Worm (Caenorhabditis elegans) whole organism, mixed stage, embryonic: ENCODE data around the gene rin-1.

ENCODE experiments used
- M03D4.4 ChIP-seq: sonication (generic microtip); optimal IDR thresholded peaks from 2 replicates; lab custom pipeline; 2017; ENCODE audit warnings: mild to moderate bottlenecking, missing genetic modification characterization, missing compliant biosample characterization
- bed-3 ChIP-seq: fragments of 200-800 bp; sonication (Bioruptor generic); optimal IDR thresholded peaks from 3 replicates; lab custom pipeline; 2018; ENCODE audit warnings: mild to moderate bottlenecking, missing genetic modification characterization, moderate library complexity, missing compliant biosample characterization
- blmp-1 ChIP-seq: fragments of 150-350 bp; optimal IDR thresholded peaks from 2 replicates; lab custom pipeline; 2014; ENCODE audit warnings: missing biosample characterization, missing genetic modification characterization
- ceh-39 ChIP-seq: fragments of 150-350 bp; optimal IDR thresholded peaks from 2 replicates; lab custom pipeline; 2014; ENCODE audit warnings: missing biosample characterization, missing genetic modification characterization
- ceh-43 ChIP-seq: fragments of 200-800 bp; sonication (Bioruptor generic); optimal IDR thresholded peaks from 2 replicates; lab custom pipeline; 2018; ENCODE audit warnings: mild to moderate bottlenecking, missing genetic modification characterization, moderate library complexity, missing compliant biosample characterization
- ceh-83 ChIP-seq: fragments of 200-800 bp; sonication (Bioruptor generic); optimal IDR thresholded peaks from 2 replicates; lab custom pipeline; 2018; ENCODE audit warnings: mild to moderate bottlenecking, missing genetic modification characterization, missing compliant biosample characterization
- ces-1 ChIP-seq: fragments of 150-350 bp; optimal IDR thresholded peaks from 2 replicates; lab custom pipeline; 2014; ENCODE audit warnings: missing biosample characterization, missing genetic modification reagents, missing genetic modification characterization
- cnd-1 ChIP-seq: fragments of 200-800 bp; sonication (Bioruptor generic); optimal IDR thresholded peaks from 2 replicates; lab custom pipeline; 2018; ENCODE audit warnings: mild to moderate bottlenecking, missing genetic modification characterization, missing compliant biosample characterization
- drap-1 ChIP-seq: fragments of 200-800 bp; sonication (Bioruptor generic); optimal IDR thresholded peaks from 3 replicates; lab custom pipeline; 2018; ENCODE audit warnings: mild to moderate bottlenecking, missing genetic modification characterization, missing compliant biosample characterization
- elt-1 ChIP-seq: sonication (generic microtip); optimal IDR thresholded peaks from 2 replicates; lab custom pipeline; 2017; ENCODE audit warnings: missing genetic modification characterization, mild to moderate bottlenecking, missing compliant biosample characterization, antibody characterized with exemption, moderate library complexity, borderline replicate concordance; ENCODE audit not compliant: insufficient read depth
- elt-3 ChIP-seq: fragments of 150-350 bp; optimal IDR thresholded peaks from 2 replicates; lab custom pipeline; 2014; ENCODE audit warnings: missing biosample characterization, missing genetic modification characterization
- flh-1 ChIP-seq: fragments of 200-800 bp; sonication (Bioruptor generic); optimal IDR thresholded peaks from 2 replicates; lab custom pipeline; 2018; ENCODE audit warnings: mild to moderate bottlenecking, missing genetic modification characterization, moderate library complexity, missing compliant biosample characterization
- ham-2 ChIP-seq: fragments of 200-800 bp; sonication (Bioruptor generic); optimal IDR thresholded peaks from 2 replicates; lab custom pipeline; 2018; ENCODE audit warnings: mild to moderate bottlenecking, missing genetic modification characterization, missing compliant biosample characterization
- hlh-1 ChIP-seq: fragments of 150-350 bp; optimal IDR thresholded peaks from 2 replicates; lab custom pipeline; 2014; ENCODE audit warnings: missing biosample characterization, missing genetic modification reagents, missing genetic modification characterization
- lin-13 ChIP-seq: fragments of 150-350 bp; optimal IDR thresholded peaks from 2 replicates; lab custom pipeline; 2014; ENCODE audit warnings: missing biosample characterization, missing genetic modification characterization
- lin-32 ChIP-seq: fragments of 200-800 bp; sonication (Bioruptor generic); optimal IDR thresholded peaks from 2 replicates; lab custom pipeline; 2018; ENCODE audit warnings: mild to moderate bottlenecking, missing genetic modification characterization, missing compliant biosample characterization
- lsy-2 ChIP-seq: fragments of 150-350 bp; optimal IDR thresholded peaks from 2 replicates; lab custom pipeline; 2014; ENCODE audit warnings: missing biosample characterization, missing genetic modification characterization
- mab-5 ChIP-seq: fragments of 150-350 bp; optimal IDR thresholded peaks from 2 replicates; lab custom pipeline; 2014; ENCODE audit warnings: missing biosample characterization, missing genetic modification characterization
- mep-1 ChIP-seq: fragments of 150-350 bp; optimal IDR thresholded peaks from 2 replicates; lab custom pipeline; 2017; ENCODE audit warnings: missing biosample characterization, missing genetic modification reagents, missing genetic modification characterization, inconsistent platforms
- mls-2 ChIP-seq: sonication (generic microtip); optimal IDR thresholded peaks from 2 replicates; lab custom pipeline; 2016; ENCODE audit warnings: mild to moderate bottlenecking, missing genetic modification characterization, moderate library complexity, missing compliant biosample characterization
- nhr-12 ChIP-seq: fragments of 150-350 bp; optimal IDR thresholded peaks from 2 replicates; lab custom pipeline; 2014; ENCODE audit warnings: missing biosample characterization, missing genetic modification characterization
- nhr-2 ChIP-seq: fragments of 150-350 bp; optimal IDR thresholded peaks from 2 replicates; lab custom pipeline; 2014; ENCODE audit warnings: missing biosample characterization, missing genetic modification characterization
- nhr-237 ChIP-seq: fragments of 150-350 bp; optimal IDR thresholded peaks from 2 replicates; lab custom pipeline; 2014; ENCODE audit warnings: missing biosample characterization, missing genetic modification characterization
- nhr-28 ChIP-seq: fragments of 150-350 bp; optimal IDR thresholded peaks from 2 replicates; lab custom pipeline; 2014; ENCODE audit warnings: missing biosample characterization, missing genetic modification characterization
- nhr-76 ChIP-seq: sonication (generic microtip); optimal IDR thresholded peaks from 2 replicates; lab custom pipeline; 2017; ENCODE audit warnings: missing biosample characterization, missing genetic modification characterization
- pha-4 ChIP-seq: fragments of 150-350 bp; optimal IDR thresholded peaks from 2 replicates; lab custom pipeline; 2018; ENCODE audit warnings: missing biosample characterization, missing genetic modification reagents, missing genetic modification characterization
- sem-2 ChIP-seq: fragments of 200-800 bp; sonication (Bioruptor generic); optimal IDR thresholded peaks from 2 replicates; lab custom pipeline; 2018; ENCODE audit warnings: mild to moderate bottlenecking, missing genetic modification characterization, missing compliant biosample characterization
- snpc-4 ChIP-seq: fragments of 150-350 bp; optimal IDR thresholded peaks from 2 replicates; lab custom pipeline; 2014; ENCODE audit warnings: missing biosample characterization, missing genetic modification characterization
- sptf-1 ChIP-seq: sonication (generic microtip); optimal IDR thresholded peaks from 2 replicates; lab custom pipeline; 2017; ENCODE audit warnings: mild to moderate bottlenecking, missing genetic modification characterization, moderate library complexity, missing compliant biosample characterization
- tbx-8 ChIP-seq: fragments of 200-800 bp; sonication (Bioruptor generic); optimal IDR thresholded peaks from 2 replicates; lab custom pipeline; 2018; ENCODE audit warnings: mild to moderate bottlenecking, missing genetic modification characterization, moderate library complexity, missing compliant biosample characterization
- unc-120 ChIP-seq: sonication (generic microtip); optimal IDR thresholded peaks from 2 replicates; lab custom pipeline; 2017; ENCODE audit warnings: missing genetic modification characterization, missing compliant biosample characterization; ENCODE audit not compliant: poor library complexity, severe bottlenecking
- unc-39 ChIP-seq: fragments of 150-350 bp; optimal IDR thresholded peaks from 2 replicates; lab custom pipeline; 2014; ENCODE audit warnings: missing biosample characterization, missing genetic modification characterization
- unc-62 ChIP-seq: fragments of 150-350 bp; optimal IDR thresholded peaks from 2 replicates; lab custom pipeline; 2014; ENCODE audit warnings: missing biosample characterization, missing genetic modification reagents, missing genetic modification characterization
- zip-8 ChIP-seq: fragments of 150-350 bp; optimal IDR thresholded peaks from 2 replicates; lab custom pipeline; 2014; ENCODE audit warnings: missing biosample characterization, missing genetic modification characterization
- ztf-11 ChIP-seq: fragments of 150-350 bp; optimal IDR thresholded peaks from 2 replicates; lab custom pipeline; 2014; ENCODE audit warnings: missing biosample characterization, missing genetic modification characterization

The rin-1 gene

ce11 chrV:14821553-14821952, 6.2 kb upstream of the rin-1 start, which contains the start of gene W06A7.2:
Gene W06A7.2 (plus strand): TSS chrV:14821853.
- TF ChIP-seq blmp-1 (tag; lab: Kevin White, UChicago) (no peak), nhr-76 (tag; lab: Kevin White, UChicago) (no peak), nhr-12 (tag; lab: Kevin White, UChicago) (no peak), ceh-39 (no peak), flh-1 (GFP tag; lab: Kevin White, UChicago) (no peak), unc-39 (no peak), elt-3 (tag; lab: Kevin White, UChicago) (no peak), ceh-83 (no peak), unc-62 (GFP tag; lab: Kevin White, UChicago) (no peak), sptf-1 (tag; lab: Kevin White, UChicago) (no peak), lin-32 (GFP tag; lab: Kevin White, UChicago) (no peak), ces-1 (GFP tag; lab: Kevin White, UChicago) (no peak), nhr-237 (no peak), lin-13 (tag; lab: Kevin White, UChicago) (no peak), mab-5 (tag; lab: Kevin White, UChicago) (no peak), cnd-1 (tag; lab: Kevin White, UChicago) (no peak), tbx-8 (no peak), mls-2 (tag; lab: Kevin White, UChicago) (no peak), pha-4 (tag; lab: Kevin White, UChicago) (no peak)

DNA sequence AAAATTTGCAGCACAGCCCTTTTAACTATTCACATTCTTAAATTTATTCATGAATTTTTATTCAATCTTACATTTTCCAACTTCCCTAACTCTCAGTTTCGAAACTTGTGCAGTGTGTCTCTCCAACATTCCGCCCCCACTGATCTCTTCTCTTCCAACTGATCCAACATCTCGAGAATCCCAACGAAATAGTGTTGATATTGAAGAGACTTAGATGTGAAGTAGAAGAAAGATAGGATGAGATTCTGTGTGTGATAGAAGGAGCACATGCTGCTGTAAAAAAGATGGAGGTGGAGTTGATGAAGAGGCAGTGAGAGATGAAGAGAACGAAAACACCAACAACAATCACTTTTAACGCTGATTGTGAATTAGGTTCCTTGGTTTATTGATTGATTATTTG, 4.9 kb upstream of the rin-1 start:
- TF ChIP-seq nhr-12 (tag; lab: Kevin White, UChicago) (no peak), hlh-1 (tag; lab: Kevin White, UChicago) (peak; percentile 71), mep-1 (tag; lab: Kevin White, UChicago) (no peak), lin-32 (GFP tag; lab: Kevin White, UChicago) (no peak), nhr-237 (no peak), cnd-1 (tag; lab: Kevin White, UChicago) (no peak), mls-2 (tag; lab: Kevin White, UChicago) (no peak), ces-1 (GFP tag; lab: Kevin White, UChicago) (no peak), pha-4 (tag; lab: Kevin White, UChicago) (no peak), nhr-28 (tag; lab: Kevin White, UChicago) (no peak), unc-120 (tag; lab: Kevin White, UChicago) (peak; percentile 32), elt-1 (tag; lab: Kevin White, UChicago) (no peak), ceh-43 (GFP tag; lab: Kevin White, UChicago) (no peak), lin-13 (tag; lab: Kevin White, UChicago) (no peak), lsy-2 (tag; lab: Kevin White, UChicago) (no peak), ceh-39 (no peak), snpc-4 (tag; lab: Kevin White, UChicago) (no peak), tbx-8 (no peak), nhr-2 (no peak), nhr-76 (tag; lab: Kevin White, UChicago) (no peak), bed-3 (GFP tag; lab: Kevin White, UChicago) (no peak), mab-5 (tag; lab: Kevin White, UChicago) (no peak), blmp-1 (tag; lab: Kevin White, UChicago) (no peak), M03D4.4 (no peak), ztf-11 (tag; lab: Kevin White, UChicago) (no peak), elt-3 (tag; lab: Kevin White, UChicago) (no peak), unc-62 (GFP tag; lab: Kevin White, UChicago) (peak; percentile 13)

- TF ChIP-seq lsy-2 (tag; lab: Kevin White, UChicago) (peak; percentile 85), ces-1 (GFP tag; lab: Kevin White, UChicago) (no peak)
Observed at ce11 chrV:14813566-14813965, 1.8 kb downstream of the rin-1 start.

DNA sequence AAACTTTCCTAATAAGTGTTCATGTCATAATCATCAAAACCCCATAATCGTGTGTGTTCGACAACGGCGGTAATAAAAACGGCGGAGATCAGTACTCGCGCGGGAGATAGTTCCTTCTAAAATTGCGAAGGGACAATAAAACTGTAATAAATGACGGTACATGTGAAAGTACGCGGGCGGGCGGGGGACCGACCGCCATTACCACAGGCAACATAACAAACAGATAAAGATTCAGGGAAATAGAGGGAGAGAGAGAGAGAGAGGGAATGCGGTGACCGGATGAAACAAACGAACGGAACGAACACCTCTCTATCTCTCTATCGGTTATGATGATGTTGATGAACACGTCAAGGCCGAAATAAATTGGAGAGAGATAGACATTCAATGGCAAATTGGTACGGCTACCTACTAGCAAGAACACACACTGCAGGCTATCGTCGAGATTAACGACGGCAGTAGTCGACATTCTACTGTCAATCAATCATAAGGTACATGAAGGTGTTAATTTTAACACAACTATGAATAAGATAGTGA, 9.1 kb downstream of the rin-1 start:
- no peak for TF ChIP-seq lsy-2 (tag; lab: Kevin White, UChicago)
- no peak for TF ChIP-seq blmp-1 (tag; lab: Kevin White, UChicago)
- no peak for TF ChIP-seq flh-1 (GFP tag; lab: Kevin White, UChicago)
- no peak for TF ChIP-seq lin-13 (tag; lab: Kevin White, UChicago)
- no peak for TF ChIP-seq sem-2
- TF ChIP-seq bed-3 (GFP tag; lab: Kevin White, UChicago), result no peak
- TF ChIP-seq ham-2, result peak; percentile 91
- no peak for TF ChIP-seq pha-4 (tag; lab: Kevin White, UChicago)
- no peak for TF ChIP-seq ceh-39
- TF ChIP-seq ceh-83, result no peak
- TF ChIP-seq mab-5 (tag; lab: Kevin White, UChicago), result no peak
- TF ChIP-seq M03D4.4, result no peak
- no peak for TF ChIP-seq mls-2 (tag; lab: Kevin White, UChicago)
- TF ChIP-seq sptf-1 (tag; lab: Kevin White, UChicago), result no peak
- no peak for TF ChIP-seq unc-39
- peak; percentile 78 for TF ChIP-seq unc-62 (GFP tag; lab: Kevin White, UChicago)
- TF ChIP-seq nhr-76 (tag; lab: Kevin White, UChicago), result no peak
- no peak for TF ChIP-seq nhr-28 (tag; lab: Kevin White, UChicago)
- no peak for TF ChIP-seq cnd-1 (tag; lab: Kevin White, UChicago)
- no peak for TF ChIP-seq mep-1 (tag; lab: Kevin White, UChicago)
- no peak for TF ChIP-seq nhr-237
- peak; percentile 50 for TF ChIP-seq nhr-2
- TF ChIP-seq drap-1 (GFP tag; lab: Kevin White, UChicago), result no peak
- TF ChIP-seq ceh-43 (GFP tag; lab: Kevin White, UChicago), result no peak
- no peak for TF ChIP-seq ces-1 (GFP tag; lab: Kevin White, UChicago)
- no peak for TF ChIP-seq snpc-4 (tag; lab: Kevin White, UChicago)
- TF ChIP-seq hlh-1 (tag; lab: Kevin White, UChicago), result peak; percentile 24
- peak; percentile 65 for TF ChIP-seq elt-1 (tag; lab: Kevin White, UChicago)
- TF ChIP-seq elt-3 (tag; lab: Kevin White, UChicago), result peak; percentile 44
- TF ChIP-seq lin-32 (GFP tag; lab: Kevin White, UChicago), result no peak
- TF ChIP-seq unc-120 (tag; lab: Kevin White, UChicago), result no peak
- TF ChIP-seq tbx-8, result no peak
- TF ChIP-seq ztf-11 (tag; lab: Kevin White, UChicago), result no peak
- TF ChIP-seq zip-8 (tag; lab: Kevin White, UChicago), result no peak
- no peak for TF ChIP-seq nhr-12 (tag; lab: Kevin White, UChicago)
